Worm (Caenorhabditis elegans) whole organism, mixed stage, embryonic: Measurements from ENCODE around the gene arrd-22.

Source experiments
- M03D4.4 ChIP-seq: sonication (generic microtip); optimal IDR thresholded peaks from 2 replicates; lab custom pipeline; 2017; ENCODE audit warnings: mild to moderate bottlenecking, missing genetic modification characterization, missing compliant biosample characterization
- elt-1 ChIP-seq: sonication (generic microtip); optimal IDR thresholded peaks from 2 replicates; lab custom pipeline; 2017; ENCODE audit warnings: missing genetic modification characterization, mild to moderate bottlenecking, missing compliant biosample characterization, antibody characterized with exemption, moderate library complexity, borderline replicate concordance; ENCODE audit not compliant: insufficient read depth
- flh-1 ChIP-seq: fragments of 200-800 bp; sonication (Bioruptor generic); optimal IDR thresholded peaks from 2 replicates; lab custom pipeline; 2018; ENCODE audit warnings: mild to moderate bottlenecking, missing genetic modification characterization, moderate library complexity, missing compliant biosample characterization
- lin-13 ChIP-seq: fragments of 150-350 bp; optimal IDR thresholded peaks from 2 replicates; lab custom pipeline; 2014; ENCODE audit warnings: missing biosample characterization, missing genetic modification characterization
- mls-2 ChIP-seq: sonication (generic microtip); optimal IDR thresholded peaks from 2 replicates; lab custom pipeline; 2016; ENCODE audit warnings: mild to moderate bottlenecking, missing genetic modification characterization, moderate library complexity, missing compliant biosample characterization
- nhr-2 ChIP-seq: fragments of 150-350 bp; optimal IDR thresholded peaks from 2 replicates; lab custom pipeline; 2014; ENCODE audit warnings: missing biosample characterization, missing genetic modification characterization
- nhr-237 ChIP-seq: fragments of 150-350 bp; optimal IDR thresholded peaks from 2 replicates; lab custom pipeline; 2014; ENCODE audit warnings: missing biosample characterization, missing genetic modification characterization
- snpc-4 ChIP-seq: fragments of 150-350 bp; optimal IDR thresholded peaks from 2 replicates; lab custom pipeline; 2014; ENCODE audit warnings: missing biosample characterization, missing genetic modification characterization
- unc-62 ChIP-seq: fragments of 150-350 bp; optimal IDR thresholded peaks from 2 replicates; lab custom pipeline; 2014; ENCODE audit warnings: missing biosample characterization, missing genetic modification reagents, missing genetic modification characterization

DNA sequence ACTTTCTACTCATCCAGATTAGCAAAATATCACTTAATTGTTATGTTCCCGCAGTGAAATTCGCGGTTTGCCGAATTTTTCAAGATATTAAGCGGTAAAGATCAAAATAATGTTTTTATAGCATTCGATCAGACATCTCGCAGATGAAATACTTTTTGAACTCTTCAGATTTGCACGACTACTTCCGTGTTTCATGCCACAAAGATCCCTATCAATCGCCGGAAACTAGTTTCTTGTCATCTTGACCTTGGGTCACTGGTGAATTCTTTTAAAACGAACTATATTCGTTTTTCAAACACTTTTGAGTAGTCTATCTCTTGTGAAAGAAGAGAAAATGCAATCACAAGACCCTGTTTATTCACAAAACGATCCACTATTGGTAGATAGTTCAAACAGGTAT is 2.7 kb downstream of the arrd-22 start, which contains the start of gene txt-11:
- no peak for TF ChIP-seq nhr-2 (tag; lab: Kevin White, UChicago)
- no peak for TF ChIP-seq elt-1 (tag; lab: Kevin White, UChicago)
- no peak for TF ChIP-seq M03D4.4 (tag; lab: Kevin White, UChicago)
- TF ChIP-seq mls-2 = no peak
- no peak for TF ChIP-seq nhr-237 (tag; lab: Kevin White, UChicago)
- TF ChIP-seq lin-13 (tag; lab: Kevin White, UChicago) = no peak
- TF ChIP-seq snpc-4 (tag; lab: Kevin White, UChicago) = no peak
- no peak for TF ChIP-seq flh-1 (GFP tag; lab: Kevin White, UChicago)
- TF ChIP-seq unc-62 (GFP tag; lab: Kevin White, UChicago) = no peak
